Worm (Caenorhabditis elegans): ENCODE results near the gene suf-1.

DNA sequence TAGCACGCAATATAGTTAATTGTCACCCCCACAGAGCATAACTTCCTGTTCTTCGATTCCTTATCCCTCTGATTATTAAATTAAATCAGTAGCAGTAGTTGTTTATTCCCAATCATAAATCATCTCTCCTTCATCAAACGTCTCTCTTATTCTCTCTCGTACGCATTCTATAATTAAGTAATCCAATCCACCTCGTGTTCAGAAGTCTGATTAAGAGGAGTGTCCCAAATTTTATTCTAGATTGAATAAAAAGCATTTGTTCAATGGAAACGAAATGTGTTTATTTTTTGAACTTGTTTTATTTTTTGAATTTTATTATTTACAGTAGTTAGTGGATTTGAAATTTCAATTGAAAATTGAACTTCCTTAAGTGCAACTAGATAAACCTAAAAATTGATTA lies 7.7 kb downstream of the suf-1 start:
- TF ChIP-seq ama-1 (optimal IDR thresholded peaks at IDR 0.05) (no peak), flt-1 (GFP tag; IDR thresholded peaks at IDR 0.05) (no peak), ets-7 (tag; optimal IDR thresholded peaks at IDR 0.05) (no peak), F13C5.2 (tag; optimal IDR thresholded peaks at IDR 0.05) (no peak), hmbx-1 (tag; optimal IDR thresholded peaks at IDR 0.05) (no peak), tbx-37 (GFP tag; conservative IDR thresholded peaks at IDR 0.05) (no peak)
